Fruit fly (Drosophila melanogaster): ENCODE measurements around the gene galla-2.

DNA sequence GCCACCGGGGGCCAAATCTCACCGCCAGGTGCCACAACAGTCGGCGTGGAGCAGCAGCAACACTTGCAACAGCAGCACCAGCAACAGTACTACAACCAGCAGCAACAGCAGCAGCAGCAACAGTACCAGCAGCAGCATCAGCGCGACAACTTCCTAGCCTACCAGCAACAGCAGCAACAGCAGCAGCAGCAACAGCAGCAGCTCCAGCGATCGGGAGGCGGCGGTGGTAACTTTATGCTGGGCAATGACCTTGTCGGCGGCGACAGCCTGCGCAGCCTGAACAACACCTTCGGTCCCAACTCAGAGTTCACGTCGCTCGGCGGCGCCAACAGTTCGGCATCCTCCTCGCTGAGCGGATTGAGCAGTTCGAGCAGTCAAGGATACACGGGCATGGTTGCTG is 12.6 kb upstream of the galla-2 start:
- no peak for TF ChIP-seq CTCF (optimal IDR thresholded peaks at IDR 0.05)
- TF ChIP-seq CG8478 (optimal IDR thresholded peaks at IDR 0.05) = no peak

Measured in S2 (cell line).